Worm (Caenorhabditis elegans): Measurements from ENCODE around the gene W01B6.3.

The W01B6.3 gene

DNA sequence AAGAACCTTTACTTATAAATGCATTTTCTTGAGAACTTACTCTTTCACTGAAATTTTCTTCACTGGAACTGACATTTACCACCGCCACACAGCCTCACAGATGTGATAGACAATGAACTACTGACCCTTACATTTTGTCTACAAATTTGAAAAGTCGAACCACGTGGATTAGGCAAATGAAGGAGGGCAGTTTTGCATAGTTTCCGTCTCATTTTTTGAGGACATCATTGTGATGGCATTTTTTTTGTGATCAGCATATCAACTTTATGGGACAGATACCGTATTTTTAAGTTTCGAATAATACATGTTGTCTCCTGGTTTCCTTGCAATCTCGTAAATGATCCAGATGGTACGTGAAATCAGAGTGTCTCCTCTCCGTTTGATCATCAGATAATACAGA is at the start of gene W01B6.3:
W01B6.3 (minus strand) TSS at position 101 of the 400 bp plus-strand sequence.
- TF ChIP-seq unc-62 (GFP tag; optimal IDR thresholded peaks at IDR 0.05) (no peak), fkh-10 (GFP tag; optimal IDR thresholded peaks at IDR 0.05) (no peak), eor-1 (tag; optimal IDR thresholded peaks at IDR 0.05) (no peak), ceh-16 (tag; optimal IDR thresholded peaks at IDR 0.05) (no peak), zag-1 (tag; optimal IDR thresholded peaks at IDR 0.05) (no peak), pha-4 (tag; optimal IDR thresholded peaks at IDR 0.05) (no peak), hmg-11 (tag; optimal IDR thresholded peaks at IDR 0.05) (no peak), mml-1 (tag; optimal IDR thresholded peaks at IDR 0.05) (no peak)

DNA sequence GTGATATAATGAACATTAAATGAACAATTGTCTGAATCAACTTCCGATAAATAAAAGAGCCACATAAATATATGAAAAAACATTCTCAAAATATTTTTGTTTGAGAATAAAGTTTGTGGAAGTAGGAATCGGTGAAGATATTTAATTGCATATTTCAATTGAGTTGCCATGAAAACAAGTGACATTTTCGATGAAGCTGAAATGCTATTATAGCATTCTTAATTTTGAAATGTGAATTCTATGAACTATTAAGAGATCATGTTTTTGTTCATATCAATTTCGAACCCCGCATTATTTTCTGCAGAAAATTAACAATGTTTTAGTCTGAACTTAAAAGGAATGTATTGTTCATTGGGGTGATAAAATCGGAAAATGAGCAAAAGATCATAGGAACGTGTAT is 49.8 kb upstream of the W01B6.3 start, which contains the start of gene irld-21:
irld-21 (minus strand) TSS at position 101 of the 400 bp plus-strand sequence.
- TF ChIP-seq mdl-1 (tag; optimal IDR thresholded peaks at IDR 0.05), result no peak
- TF ChIP-seq ZK546.5 (tag; optimal IDR thresholded peaks at IDR 0.05), result no peak
- no peak for TF ChIP-seq snpc-4 (tag; optimal IDR thresholded peaks at IDR 0.05)
- TF ChIP-seq ceh-9 (tag; optimal IDR thresholded peaks at IDR 0.05), result no peak
- TF ChIP-seq tbx-2 (tag; optimal IDR thresholded peaks at IDR 0.05), result no peak
- TF ChIP-seq lsy-12 (tag; optimal IDR thresholded peaks at IDR 0.05), result no peak
- TF ChIP-seq ama-1 (optimal IDR thresholded peaks at IDR 0.05), result no peak
- no peak for TF ChIP-seq nhr-25 (tag; optimal IDR thresholded peaks at IDR 0.05)
- no peak for TF ChIP-seq elt-1 (tag; optimal IDR thresholded peaks at IDR 0.05)
- no peak for TF ChIP-seq fkh-2 (tag; optimal IDR thresholded peaks at IDR 0.05)
- no peak for TF ChIP-seq egl-5 (tag; optimal IDR thresholded peaks at IDR 0.05)
- TF ChIP-seq nhr-76 (tag; optimal IDR thresholded peaks at IDR 0.05), result no peak
- TF ChIP-seq nhr-43 (tag; optimal IDR thresholded peaks at IDR 0.05; ENCODE audit: poor library complexity, severe bottlenecking), result no peak
- TF ChIP-seq pha-4 (tag; optimal IDR thresholded peaks at IDR 0.05), result no peak
- TF ChIP-seq ceh-82 (tag; optimal IDR thresholded peaks at IDR 0.05), result no peak
- TF ChIP-seq zag-1 (tag; optimal IDR thresholded peaks at IDR 0.05), result no peak
- no peak for TF ChIP-seq ztf-11 (tag; optimal IDR thresholded peaks at IDR 0.05)
- no peak for TF ChIP-seq fkh-10 (GFP tag; optimal IDR thresholded peaks at IDR 0.05)

- TF ChIP-seq skn-1 (tag; optimal IDR thresholded peaks at IDR 0.05) (no peak), jun-1 (tag; optimal IDR thresholded peaks at IDR 0.05) (no peak), unc-62 (GFP tag; optimal IDR thresholded peaks at IDR 0.05) (no peak), nhr-12 (tag; optimal IDR thresholded peaks at IDR 0.05) (no peak), ztf-4 (tag; optimal IDR thresholded peaks at IDR 0.05) (no peak), snpc-4 (tag; optimal IDR thresholded peaks at IDR 0.05) (no peak), mdl-1 (tag; optimal IDR thresholded peaks at IDR 0.05) (no peak), ceh-16 (tag; optimal IDR thresholded peaks at IDR 0.05) (no peak), ceh-9 (tag; optimal IDR thresholded peaks at IDR 0.05) (no peak), tbx-2 (tag; optimal IDR thresholded peaks at IDR 0.05) (no peak), pqm-1 (tag; optimal IDR thresholded peaks at IDR 0.05) (no peak)
Observed at ce11 chrIV:10116765-10117164, 44.3 kb upstream of the W01B6.3 start.

- TF ChIP-seq nhr-43 (tag; optimal IDR thresholded peaks at IDR 0.05; ENCODE audit: poor library complexity, severe bottlenecking), result no peak
Observed at ce11 chrIV:10115142-10115541, 42.7 kb upstream of the W01B6.3 start, which contains the start of gene C04G2.10. Gene C04G2.10, plus strand, starts transcription at chrIV:10115442.

- no peak for TF ChIP-seq egl-27 (tag; optimal IDR thresholded peaks at IDR 0.05)
- TF ChIP-seq nhr-11 (tag; optimal IDR thresholded peaks at IDR 0.05), result no peak
- no peak for TF ChIP-seq R02D3.7 (tag; optimal IDR thresholded peaks at IDR 0.05)
- TF ChIP-seq lin-15B (tag; optimal IDR thresholded peaks at IDR 0.05), result no peak
- TF ChIP-seq ztf-11 (tag; optimal IDR thresholded peaks at IDR 0.05), result no peak
- TF ChIP-seq nfya-1 (tag; optimal IDR thresholded peaks at IDR 0.05; ENCODE audit: insufficient read depth), result no peak
- TF ChIP-seq hmg-11 (tag; optimal IDR thresholded peaks at IDR 0.05), result no peak
- no peak for TF ChIP-seq ceh-82 (tag; optimal IDR thresholded peaks at IDR 0.05)
- TF ChIP-seq snpc-4 (tag; optimal IDR thresholded peaks at IDR 0.05), result no peak
- no peak for TF ChIP-seq lin-39 (tag; optimal IDR thresholded peaks at IDR 0.05)
- no peak for TF ChIP-seq nhr-25 (tag; optimal IDR thresholded peaks at IDR 0.05)
- TF ChIP-seq eor-1 (tag; optimal IDR thresholded peaks at IDR 0.05), result no peak
- no peak for TF ChIP-seq zag-1 (tag; optimal IDR thresholded peaks at IDR 0.05)
- no peak for TF ChIP-seq pqm-1 (tag; optimal IDR thresholded peaks at IDR 0.05)
- no peak for TF ChIP-seq egl-5 (tag; optimal IDR thresholded peaks at IDR 0.05)
- no peak for TF ChIP-seq ceh-28 (tag; optimal IDR thresholded peaks at IDR 0.05)
- no peak for TF ChIP-seq skn-1 (tag; optimal IDR thresholded peaks at IDR 0.05)
Observed at ce11 chrIV:10112570-10112969, 40.1 kb upstream of the W01B6.3 start, which contains the start of gene nsph-3.2. Gene nsph-3.2, plus strand, starts transcription at chrIV:10112870.

Measured in whole organism, L3 larva.